Worm (Caenorhabditis elegans) whole organism, L2 larva: ENCODE results near the gene F53H8.3.

ENCODE experiments used
- R02D3.7 ChIP-seq: fragments of 150-350 bp; optimal IDR thresholded peaks from 2 replicates; lab custom pipeline; 2014; ENCODE audit warnings: missing biosample characterization, missing genetic modification characterization
- aly-2 ChIP-seq: fragments of 150-350 bp; optimal IDR thresholded peaks from 2 replicates; lab custom pipeline; 2014; ENCODE audit warnings: missing biosample characterization, missing genetic modification characterization
- ama-1 ChIP-seq: fragments of 150-350 bp; optimal IDR thresholded peaks from 2 replicates; lab custom pipeline; 2018; ENCODE audit warnings: inconsistent platforms
- blmp-1 ChIP-seq: sonication (generic microtip); optimal IDR thresholded peaks from 2 replicates; lab custom pipeline; 2017; ENCODE audit warnings: missing genetic modification characterization, mild to moderate bottlenecking, missing compliant biosample characterization, antibody characterized with exemption, moderate library complexity; ENCODE audit not compliant: insufficient read depth
- ceh-82 ChIP-seq: fragments of 150-350 bp; optimal IDR thresholded peaks from 2 replicates; lab custom pipeline; 2014; ENCODE audit warnings: missing biosample characterization, missing genetic modification characterization
- fos-1 ChIP-seq: fragments of 150-350 bp; optimal IDR thresholded peaks from 2 replicates; lab custom pipeline; 2014; ENCODE audit warnings: missing biosample characterization, missing genetic modification characterization
- lin-13 ChIP-seq: fragments of 150-350 bp; optimal IDR thresholded peaks from 2 replicates; lab custom pipeline; 2014; ENCODE audit warnings: missing biosample characterization, missing genetic modification reagents, missing genetic modification characterization
- ztf-4 ChIP-seq: fragments of 150-350 bp; optimal IDR thresholded peaks from 2 replicates; lab custom pipeline; 2014; ENCODE audit warnings: missing biosample characterization, missing genetic modification characterization

- TF ChIP-seq ama-1 (lab: Kevin White, UChicago) (no peak), lin-13 (GFP tag; lab: Kevin White, UChicago) (no peak), R02D3.7 (tag; lab: Kevin White, UChicago) (no peak), fos-1 (tag; lab: Kevin White, UChicago) (no peak), ztf-4 (tag; lab: Kevin White, UChicago) (no peak), aly-2 (tag; lab: Kevin White, UChicago) (no peak), ceh-82 (tag; lab: Kevin White, UChicago) (no peak), blmp-1 (tag; lab: Kevin White, UChicago) (no peak)
Observed at ce11 chrX:960139-960538, 21.8 kb downstream of the F53H8.3 start.
